Worm (Caenorhabditis elegans) whole organism, late embryonic: ENCODE results near the gene rol-3.

Source experiments
- C08G9.2 ChIP-seq: sonication (generic microtip); optimal IDR thresholded peaks from 2 replicates; lab custom pipeline; 2016; ENCODE audit warnings: mild to moderate bottlenecking, missing genetic modification characterization, moderate library complexity, missing compliant biosample characterization
- C38D4.7 ChIP-seq: fragments of 200-800 bp; sonication (Bioruptor generic); optimal IDR thresholded peaks from 2 replicates; lab custom pipeline; 2018; ENCODE audit warnings: mild to moderate bottlenecking, missing genetic modification characterization, moderate library complexity, missing compliant biosample characterization
- K09A11.1 ChIP-seq: sonication (generic microtip); optimal IDR thresholded peaks from 2 replicates; lab custom pipeline; 2017; ENCODE audit warnings: antibody characterized with exemption, mild to moderate bottlenecking, missing genetic modification characterization, missing compliant biosample characterization; ENCODE audit not compliant: insufficient read depth
- T23F11.4 ChIP-seq: fragments of 200-800 bp; sonication (Bioruptor generic); optimal IDR thresholded peaks from 2 replicates; lab custom pipeline; 2018; ENCODE audit warnings: mild to moderate bottlenecking, missing genetic modification characterization, missing compliant biosample characterization
- ahr-1 ChIP-seq: sonication (generic microtip); optimal IDR thresholded peaks from 2 replicates; lab custom pipeline; 2016; ENCODE audit warnings: missing genetic modification characterization, missing compliant biosample characterization
- ama-1 ChIP-seq: fragments of 150-350 bp; optimal IDR thresholded peaks from 2 replicates; lab custom pipeline; 2014
- ceh-18 ChIP-seq: sonication (generic microtip); optimal IDR thresholded peaks from 2 replicates; lab custom pipeline; 2016; ENCODE audit warnings: missing genetic modification characterization, missing compliant biosample characterization
- ceh-19 ChIP-seq: fragments of 200-800 bp; sonication (Bioruptor generic); optimal IDR thresholded peaks from 2 replicates; lab custom pipeline; 2018; ENCODE audit warnings: mild to moderate bottlenecking, missing genetic modification characterization, missing compliant biosample characterization
- ceh-2 ChIP-seq: sonication (generic microtip); optimal IDR thresholded peaks from 2 replicates; lab custom pipeline; 2016; ENCODE audit warnings: missing genotype, missing genetic modification characterization, missing compliant biosample characterization
- ceh-48 ChIP-seq: sonication (generic microtip); optimal IDR thresholded peaks from 2 replicates; lab custom pipeline; 2016; ENCODE audit warnings: missing genetic modification characterization, inconsistent platforms, missing compliant biosample characterization
- ceh-6 ChIP-seq: fragments of 200-800 bp; sonication (Bioruptor generic); optimal IDR thresholded peaks from 2 replicates; lab custom pipeline; 2018; ENCODE audit warnings: mild to moderate bottlenecking, missing genetic modification characterization, missing compliant biosample characterization
- ceh-9 ChIP-seq: sonication (generic microtip); optimal IDR thresholded peaks from 2 replicates; lab custom pipeline; 2016; ENCODE audit warnings: mild to moderate bottlenecking, missing genetic modification characterization, inconsistent platforms, missing compliant biosample characterization
- dmd-4 ChIP-seq: sonication (generic microtip); optimal IDR thresholded peaks from 2 replicates; lab custom pipeline; 2016; ENCODE audit warnings: borderline replicate concordance, missing genetic modification characterization, missing compliant biosample characterization
- elt-2 ChIP-seq: sonication (generic microtip); optimal IDR thresholded peaks from 2 replicates; lab custom pipeline; 2016; ENCODE audit warnings: missing genetic modification reagents, missing genetic modification characterization, missing compliant biosample characterization
- elt-4 ChIP-seq: sonication (generic microtip); optimal IDR thresholded peaks from 2 replicates; lab custom pipeline; 2016; ENCODE audit warnings: missing genetic modification characterization, missing compliant biosample characterization
- ets-4 ChIP-seq: sonication (generic microtip); optimal IDR thresholded peaks from 2 replicates; lab custom pipeline; 2016; ENCODE audit warnings: missing genetic modification characterization, missing compliant biosample characterization
- eyg-1 ChIP-seq: sonication (generic microtip); optimal IDR thresholded peaks from 2 replicates; lab custom pipeline; 2016; ENCODE audit warnings: missing genotype, missing genetic modification characterization, missing compliant biosample characterization
- fax-1 ChIP-seq: sonication (generic microtip); optimal IDR thresholded peaks from 2 replicates; lab custom pipeline; 2016; ENCODE audit warnings: missing genotype, missing genetic modification characterization, missing compliant biosample characterization
- fkh-10 ChIP-seq: fragments of 150-350 bp; optimal IDR thresholded peaks from 2 replicates; lab custom pipeline; 2014; ENCODE audit warnings: missing biosample characterization, missing genetic modification reagents, missing genetic modification characterization
- gmeb-2 ChIP-seq: sonication (generic microtip); optimal IDR thresholded peaks from 2 replicates; lab custom pipeline; 2016; ENCODE audit warnings: missing genetic modification characterization, inconsistent platforms, missing compliant biosample characterization
- hlh-15 ChIP-seq: sonication (generic microtip); optimal IDR thresholded peaks from 2 replicates; lab custom pipeline; 2016; ENCODE audit warnings: missing genetic modification characterization, missing compliant biosample characterization
- mec-3 ChIP-seq: sonication (generic microtip); optimal IDR thresholded peaks from 2 replicates; lab custom pipeline; 2016; ENCODE audit warnings: borderline replicate concordance, missing genetic modification characterization, missing compliant biosample characterization
- nfya-1 ChIP-seq: sonication (generic microtip); optimal IDR thresholded peaks from 2 replicates; lab custom pipeline; 2017; ENCODE audit warnings: missing genetic modification characterization, mild to moderate bottlenecking, missing compliant biosample characterization, antibody characterized with exemption, moderate library complexity
- nhr-11 ChIP-seq: fragments of 150-350 bp; optimal IDR thresholded peaks from 2 replicates; lab custom pipeline; 2014; ENCODE audit warnings: missing biosample characterization, missing genetic modification characterization
- nhr-232 ChIP-seq: sonication (generic microtip); optimal IDR thresholded peaks from 2 replicates; lab custom pipeline; 2016; ENCODE audit warnings: missing genetic modification characterization, missing compliant biosample characterization
- pat-9 ChIP-seq: fragments of 200-800 bp; sonication (Bioruptor generic); optimal IDR thresholded peaks from 2 replicates; lab custom pipeline; 2018; ENCODE audit warnings: mild to moderate bottlenecking, missing genetic modification characterization, moderate library complexity, missing compliant biosample characterization
- pha-2 ChIP-seq: sonication (generic microtip); optimal IDR thresholded peaks from 2 replicates; lab custom pipeline; 2017; ENCODE audit warnings: mild to moderate bottlenecking, missing genetic modification characterization, missing compliant biosample characterization
- pqm-1 ChIP-seq: sonication (generic microtip); optimal IDR thresholded peaks from 2 replicates; lab custom pipeline; 2016; ENCODE audit warnings: missing genetic modification characterization, missing compliant biosample characterization
- pros-1 ChIP-seq: fragments of 150-350 bp; optimal IDR thresholded peaks from 2 replicates; lab custom pipeline; 2014; ENCODE audit warnings: missing biosample characterization, missing genetic modification reagents, missing genetic modification characterization
- ref-2 ChIP-seq: sonication (generic microtip); optimal IDR thresholded peaks from 2 replicates; lab custom pipeline; 2016; ENCODE audit warnings: missing genetic modification characterization, missing compliant biosample characterization
- sox-4 ChIP-seq: sonication (generic microtip); optimal IDR thresholded peaks from 2 replicates; lab custom pipeline; 2017; ENCODE audit warnings: mild to moderate bottlenecking, missing genetic modification characterization, inconsistent platforms, missing compliant biosample characterization
- tbx-2 ChIP-seq: sonication (generic microtip); optimal IDR thresholded peaks from 2 replicates; lab custom pipeline; 2016; ENCODE audit warnings: missing genetic modification characterization, missing compliant biosample characterization
- tbx-7 ChIP-seq: sonication (generic microtip); optimal IDR thresholded peaks from 2 replicates; lab custom pipeline; 2016; ENCODE audit warnings: missing genotype, missing genetic modification characterization, missing compliant biosample characterization
- ttx-3 ChIP-seq: sonication (generic microtip); optimal IDR thresholded peaks from 2 replicates; lab custom pipeline; 2016; ENCODE audit warnings: missing genetic modification reagents, missing genetic modification characterization, missing compliant biosample characterization
- unc-3 ChIP-seq, 2 experiments: fragments of 200-800 bp in 1 of 2; sonication (Bioruptor generic) in 1 of 2; sonication (generic microtip) in 1 of 2; conservative IDR thresholded peaks in 1 of 2; optimal IDR thresholded peaks in 1 of 2; 2 replicates each; pipeline versions ENCODE4 v1.3.6 to Lab custom; 2016 to 2022; ENCODE audit warnings: missing compliant biosample characterization in 2 of 2, missing genetic modification characterization in 2 of 2, missing genetic modification reagents in 1 of 2
- unc-42 ChIP-seq: sonication (generic microtip); optimal IDR thresholded peaks from 2 replicates; lab custom pipeline; 2016; ENCODE audit warnings: missing genotype, missing genetic modification characterization, missing compliant biosample characterization
- unc-55 ChIP-seq: sonication (generic microtip); optimal IDR thresholded peaks from 2 replicates; lab custom pipeline; 2017; ENCODE audit warnings: missing biosample characterization, missing genetic modification reagents, missing genetic modification characterization

rol-3 gene

DNA sequence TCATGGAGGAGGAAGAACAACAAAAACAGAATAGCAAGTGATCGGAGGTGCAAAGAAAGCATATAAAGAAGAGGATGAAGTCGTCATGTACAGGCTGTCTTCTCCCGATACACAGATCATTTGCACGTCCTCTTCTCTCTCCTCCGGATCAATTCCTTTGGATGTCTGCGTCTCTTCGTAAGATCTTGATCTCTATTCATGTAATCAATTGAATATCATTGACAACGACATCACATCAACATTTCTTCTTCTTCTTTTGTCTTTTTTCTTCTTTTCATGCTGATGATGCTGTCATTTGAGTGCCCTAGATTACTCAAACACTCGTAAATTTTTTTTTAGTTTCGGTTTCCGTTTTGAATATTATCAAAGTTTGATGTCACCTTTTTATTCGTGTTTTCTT is at the start of gene rol-3:
Gene rol-3, minus strand, starts transcription at position 120 of the 400 bp plus-strand sequence.
- no peak for TF ChIP-seq ceh-19
- TF ChIP-seq fkh-10, result no peak
- TF ChIP-seq ama-1 (lab: Kevin White, UChicago), result no peak
- TF ChIP-seq ref-2 (tag; lab: Kevin White, UChicago), result no peak
- TF ChIP-seq elt-4 (tag; lab: Kevin White, UChicago), result no peak
- no peak for TF ChIP-seq sox-4 (tag; lab: Kevin White, UChicago)
- no peak for TF ChIP-seq nfya-1 (tag; lab: Kevin White, UChicago)
- TF ChIP-seq tbx-7 (tag; lab: Kevin White, UChicago), result no peak
- no peak for TF ChIP-seq ttx-3 (tag; lab: Kevin White, UChicago)
- no peak for TF ChIP-seq fax-1 (tag; lab: Kevin White, UChicago)
- no peak for TF ChIP-seq C38D4.7 (GFP tag; lab: Kevin White, UChicago)
- no peak for TF ChIP-seq pha-2

DNA sequence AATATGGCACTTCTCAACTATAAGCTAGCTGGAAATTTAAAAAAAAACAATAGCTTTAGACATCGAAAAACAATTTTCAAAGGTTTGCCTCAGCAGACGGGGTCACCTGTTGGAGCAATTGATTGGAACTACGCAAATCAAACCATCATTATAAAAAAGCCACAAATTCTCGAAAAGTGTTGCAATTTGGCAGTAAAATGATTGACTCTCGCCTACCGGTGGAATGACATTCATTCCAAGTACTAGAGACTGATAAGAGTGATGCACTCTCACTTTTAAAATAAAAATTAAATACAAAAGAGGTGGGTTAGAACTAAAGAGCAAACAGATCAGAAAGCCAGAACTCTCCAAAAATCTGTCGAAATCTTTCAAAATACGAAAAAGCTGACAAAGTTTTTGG is 47.2 kb upstream of the rol-3 start:
- TF ChIP-seq ets-4 (no peak), pha-2 (no peak), ceh-48 (no peak), eyg-1 (no peak), unc-3 (GFP tag; conservative IDR thresholded peaks at IDR 0.05; lab: Robert Waterston, UW) (no peak), unc-3 (tag; optimal IDR thresholded peaks at IDR 0.05; lab: Kevin White, UChicago) (no peak), ahr-1 (no peak), mec-3 (tag; lab: Kevin White, UChicago) (no peak), unc-42 (no peak), pat-9 (tag; lab: Kevin White, UChicago) (no peak), dmd-4 (tag; lab: Kevin White, UChicago) (no peak), elt-2 (tag; lab: Kevin White, UChicago) (no peak), nhr-232 (no peak)

DNA sequence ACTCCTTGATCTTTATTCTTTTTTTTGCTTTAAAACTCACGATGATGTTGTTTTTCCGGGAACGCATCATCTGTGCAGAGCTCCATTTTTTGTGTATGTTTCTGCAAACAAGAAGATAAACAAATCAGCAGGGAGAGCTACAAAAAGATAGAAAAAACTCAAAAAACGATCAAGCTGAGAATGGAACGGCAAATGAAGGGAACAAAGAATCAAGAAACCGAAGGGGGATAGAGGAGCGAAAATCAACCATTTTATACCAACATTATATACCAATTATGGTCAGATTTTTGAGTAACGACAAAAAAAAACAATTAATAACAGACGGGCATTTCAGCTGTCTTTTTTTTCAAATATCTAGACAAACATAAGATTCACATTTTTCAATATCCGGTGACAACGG is 46.6 kb upstream of the rol-3 start, which contains the start of gene slc-17.5:
Gene slc-17.5, minus strand, starts transcription at position 101 of the 400 bp plus-strand sequence.
- TF ChIP-seq ref-2 (tag; lab: Kevin White, UChicago) (no peak), T23F11.4 (GFP tag; lab: Kevin White, UChicago) (no peak), ceh-2 (tag; lab: Kevin White, UChicago) (no peak), ahr-1 (no peak), gmeb-2 (tag; lab: Kevin White, UChicago) (no peak), unc-55 (no peak), mec-3 (tag; lab: Kevin White, UChicago) (no peak), nfya-1 (tag; lab: Kevin White, UChicago) (no peak), pqm-1 (tag; lab: Kevin White, UChicago) (no peak), C08G9.2 (tag; lab: Kevin White, UChicago) (no peak), tbx-2 (tag; lab: Kevin White, UChicago) (no peak), ceh-6 (GFP tag; lab: Kevin White, UChicago) (no peak), K09A11.1 (tag; lab: Kevin White, UChicago) (no peak), ceh-19 (no peak), ceh-48 (no peak), ceh-9 (tag; lab: Kevin White, UChicago) (no peak), pros-1 (tag; lab: Kevin White, UChicago) (no peak)

DNA sequence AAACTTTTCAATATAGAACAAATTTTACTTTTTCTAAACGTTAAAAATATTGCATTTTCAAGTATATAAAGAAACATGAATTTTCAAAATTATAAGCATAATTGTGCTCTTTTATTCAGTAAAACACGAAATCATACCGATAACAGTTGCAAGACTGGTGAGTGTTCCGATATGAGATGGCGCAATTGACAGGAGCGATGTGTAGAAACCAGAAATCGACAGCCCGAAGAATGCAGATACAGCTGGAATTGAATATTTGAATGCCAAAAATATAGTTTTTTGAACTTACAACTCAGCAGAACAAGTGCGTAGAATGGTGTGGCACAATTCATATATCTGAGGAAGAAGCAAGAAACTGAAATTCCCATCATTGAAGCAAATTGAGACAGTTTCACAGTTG is 44.7 kb upstream of the rol-3 start:
- no peak for TF ChIP-seq hlh-15 (tag; lab: Kevin White, UChicago)
- TF ChIP-seq ceh-18 (tag; lab: Kevin White, UChicago), result no peak
- TF ChIP-seq ama-1 (lab: Kevin White, UChicago), result no peak
- TF ChIP-seq tbx-2 (tag; lab: Kevin White, UChicago), result no peak
- no peak for TF ChIP-seq nhr-11 (tag; lab: Kevin White, UChicago)
